Worm (Caenorhabditis elegans): ENCODE measurements around the gene ZC196.9.

DNA sequence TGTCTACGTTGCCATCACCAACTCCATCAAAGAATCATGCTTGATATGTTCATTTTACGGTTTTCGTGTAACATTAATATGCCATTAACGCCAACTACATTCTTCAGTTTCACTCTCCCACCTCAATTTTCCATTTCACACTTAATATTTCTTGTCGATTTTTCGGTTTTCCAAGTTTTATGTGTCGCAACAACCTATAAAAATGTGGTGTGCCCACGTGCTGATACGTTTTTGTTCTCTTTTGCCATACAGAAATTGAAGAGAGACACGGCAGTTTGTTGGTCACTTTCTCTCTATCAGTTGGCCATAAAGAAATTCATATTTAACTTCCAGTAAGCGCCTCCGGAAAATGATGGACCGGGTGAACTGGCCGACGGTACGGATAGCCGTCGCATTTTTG, 44.3 kb downstream of the ZC196.9 start, which contains the start of gene cln-3.3:
- no peak for TF ChIP-seq ztf-23 (GFP tag; IDR thresholded peaks at IDR 0.05)
- TF ChIP-seq tab-1 (GFP tag; IDR thresholded peaks at IDR 0.05) = no peak
- no peak for TF ChIP-seq ref-1 (GFP tag; conservative IDR thresholded peaks at IDR 0.05)
- no peak for TF ChIP-seq T22C8.4 (GFP tag; IDR thresholded peaks at IDR 0.05)
- TF ChIP-seq klf-2 (GFP tag; conservative IDR thresholded peaks at IDR 0.05) = no peak
- TF ChIP-seq med-1 (GFP tag; optimal IDR thresholded peaks at IDR 0.05; ENCODE audit: insufficient read depth) = no peak
- no peak for TF ChIP-seq cog-1 (tag; optimal IDR thresholded peaks at IDR 0.05)
